Fruit fly (Drosophila melanogaster) whole organism, wandering third instar larva: ENCODE measurements around the gene CG3529.

Experiments used
- CG9705 ChIP-seq: fragments of 200-800 bp; sonication (Bioruptor generic); optimal IDR thresholded peaks from 2 replicates; lab custom pipeline; 2018; ENCODE audit warnings: missing biosample characterization, mild to moderate bottlenecking, missing genetic modification characterization
- CrebA ChIP-seq: fragments of 200-800 bp; sonication (Bioruptor generic); optimal IDR thresholded peaks from 2 replicates; lab custom pipeline; 2016; ENCODE audit warnings: missing biosample characterization, mild to moderate bottlenecking, missing genetic modification characterization, borderline replicate concordance
- Hr78 ChIP-seq: fragments of >200 bp; optimal IDR thresholded peaks from 2 replicates; lab custom pipeline; 2017; ENCODE audit warnings: missing biosample characterization, missing genetic modification characterization
- N ChIP-seq: fragments of >200 bp; optimal IDR thresholded peaks from 2 replicates; lab custom pipeline; 2018; ENCODE audit warnings: missing biosample characterization, missing external identifiers, missing genetic modification characterization
- OdsH ChIP-seq: fragments of 200-800 bp; sonication (Bioruptor generic); optimal IDR thresholded peaks from 2 replicates; lab custom pipeline; 2016; ENCODE audit warnings: missing biosample characterization, mild to moderate bottlenecking, missing genetic modification characterization
- Sp1 ChIP-seq: fragments of 200-800 bp; sonication (Bioruptor generic); optimal IDR thresholded peaks from 3 replicates; lab custom pipeline; 2019; ENCODE audit warnings: missing biosample characterization, mild to moderate bottlenecking, missing genetic modification characterization, moderate library complexity
- brk ChIP-seq: fragments of 200-800 bp; sonication (Bioruptor generic); optimal IDR thresholded peaks from 2 replicates; lab custom pipeline; 2016; ENCODE audit warnings: missing biosample characterization, mild to moderate bottlenecking, missing genetic modification characterization
- dsf ChIP-seq: sonication (Bioruptor generic); optimal IDR thresholded peaks from 2 replicates; lab custom pipeline; 2016; ENCODE audit warnings: missing biosample characterization, missing genetic modification characterization, borderline replicate concordance
- h ChIP-seq: fragments of 200-800 bp; sonication (Bioruptor generic); optimal IDR thresholded peaks from 3 replicates; lab custom pipeline; 2016; ENCODE audit warnings: missing biosample characterization, mild to moderate bottlenecking, missing genetic modification characterization
- jim ChIP-seq: fragments of 175-275, 200-325 bp; sonication (Bioruptor generic); optimal IDR thresholded peaks from 2 replicates; lab custom pipeline; 2016; ENCODE audit warnings: missing biosample characterization, mild to moderate bottlenecking, missing genetic modification characterization
- pan ChIP-seq: fragments of >200 bp; optimal IDR thresholded peaks from 2 replicates; lab custom pipeline; 2017
- psq ChIP-seq: fragments of 200-800 bp; sonication (Bioruptor generic); optimal IDR thresholded peaks from 3 replicates; lab custom pipeline; 2017; ENCODE audit warnings: missing biosample characterization, mild to moderate bottlenecking, missing genetic modification characterization, moderate library complexity
- sv ChIP-seq: fragments of 200-800 bp; sonication (Bioruptor generic); optimal IDR thresholded peaks from 3 replicates; lab custom pipeline; 2016; ENCODE audit warnings: missing biosample characterization, missing genetic modification characterization
- tai ChIP-seq: sonication (Bioruptor generic); optimal IDR thresholded peaks from 2 replicates; lab custom pipeline; 2016; ENCODE audit warnings: missing biosample characterization, missing genetic modification characterization
- woc ChIP-seq: sonication (Bioruptor generic); optimal IDR thresholded peaks from 2 replicates; lab custom pipeline; 2016; ENCODE audit warnings: missing biosample characterization, mild to moderate bottlenecking, missing genetic modification characterization

CG3529 gene

dm6 chr3L:9497249-9497648 lies 50.6 kb downstream of the CG3529 start:
- TF ChIP-seq sv (no peak), OdsH (GFP tag; lab: Kevin White, UChicago) (no peak), woc (GFP tag; lab: Kevin White, UChicago) (no peak), h (GFP tag; lab: Kevin White, UChicago) (no peak), tai (GFP tag; lab: Kevin White, UChicago) (no peak), N (GFP tag; lab: Kevin White, UChicago) (no peak), CG9705 (GFP tag; lab: Kevin White, UChicago) (no peak), CrebA (GFP tag; lab: Kevin White, UChicago) (no peak), brk (GFP tag; lab: Kevin White, UChicago) (no peak), jim (GFP tag; lab: Kevin White, UChicago) (no peak), Hr78 (GFP tag; lab: Kevin White, UChicago) (no peak), psq (no peak), pan (no peak)

- TF ChIP-seq Hr78 (GFP tag; lab: Kevin White, UChicago) (no peak), dsf (GFP tag; lab: Kevin White, UChicago) (no peak), Sp1 (GFP tag; lab: Kevin White, UChicago) (no peak)
Observed at dm6 chr3L:9497981-9498619, 51.4 kb downstream of the CG3529 start.
